Fruit fly (Drosophila melanogaster) Kc167 (cell line): ENCODE results near the gene Dip-C.

Experiments
- Myc ChIP-seq: fragments of >200 bp; optimal IDR thresholded peaks from 2 replicates; lab custom pipeline; 2017; ENCODE audit warnings: missing external identifiers
- Sin3A ChIP-seq: fragments of >200 bp; optimal IDR thresholded peaks from 2 replicates; lab custom pipeline; 2018; ENCODE audit warnings: missing external identifiers
- h ChIP-seq: fragments of >200 bp; optimal IDR thresholded peaks from 3 replicates; lab custom pipeline; 2018; ENCODE audit warnings: missing external identifiers
- insv ChIP-seq: fragments of >200 bp; optimal IDR thresholded peaks from 3 replicates; lab custom pipeline; 2018; ENCODE audit warnings: missing external identifiers
- psq ChIP-seq: fragments of >200 bp; optimal IDR thresholded peaks from 2 replicates; lab custom pipeline; 2017; ENCODE audit warnings: missing external identifiers
- ttk ChIP-seq: sonication (Bioruptor generic); optimal IDR thresholded peaks from 2 replicates; lab custom pipeline; 2017; ENCODE audit warnings: missing external identifiers

Dip-C gene

dm6 chr3R:12445468-12445867, 31.9 kb upstream of the Dip-C start:
- no peak for TF ChIP-seq ttk (lab: Kevin White, UChicago)

DNA sequence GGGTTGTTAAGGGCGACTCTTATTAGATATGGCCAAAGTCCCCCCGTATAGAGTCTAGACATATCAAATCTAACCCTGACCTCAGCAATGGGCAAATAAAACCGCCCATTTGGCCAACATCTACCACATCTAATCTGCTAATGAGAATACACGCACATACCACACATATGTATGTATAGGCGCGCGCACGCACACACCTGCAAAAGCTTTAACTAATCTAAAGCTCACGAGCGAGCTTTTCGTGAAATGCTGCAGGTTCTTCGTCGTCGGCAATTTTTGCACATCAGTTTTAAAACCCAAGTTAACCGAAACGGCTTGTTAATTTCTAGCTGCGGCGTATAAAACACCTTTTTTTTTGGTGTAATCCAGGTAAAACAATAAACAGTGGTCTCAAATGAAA, 30.2 kb upstream of the Dip-C start:
- TF ChIP-seq Sin3A (lab: Kevin White, UChicago) (no peak), h (lab: Kevin White, UChicago) (no peak), Myc (no peak), psq (lab: Kevin White, UChicago) (no peak), ttk (lab: Kevin White, UChicago) (no peak), insv (lab: Kevin White, UChicago) (no peak)

dm6 chr3R:12442601-12443533, 29.3 kb upstream of the Dip-C start:
- TF ChIP-seq ttk (lab: Kevin White, UChicago) (no peak), Sin3A (lab: Kevin White, UChicago) (no peak), insv (lab: Kevin White, UChicago) (no peak), h (lab: Kevin White, UChicago) (no peak), Myc (no peak), psq (lab: Kevin White, UChicago) (no peak)

- TF ChIP-seq Myc (no peak), h (lab: Kevin White, UChicago) (no peak), psq (lab: Kevin White, UChicago) (no peak), insv (lab: Kevin White, UChicago) (no peak), ttk (lab: Kevin White, UChicago) (no peak), Sin3A (lab: Kevin White, UChicago) (no peak)
Observed at dm6 chr3R:12441008-12441606, 27.5 kb upstream of the Dip-C start.

dm6 chr3R:12439401-12440143, 26.0 kb upstream of the Dip-C start, which contains the start of gene Desat1:
Gene Desat1, plus strand, starts transcription at chr3R:12439600.
- TF ChIP-seq ttk (lab: Kevin White, UChicago): no peak
- TF ChIP-seq Sin3A (lab: Kevin White, UChicago): no peak
- no peak for TF ChIP-seq psq (lab: Kevin White, UChicago)
- no peak for TF ChIP-seq Myc
- TF ChIP-seq h (lab: Kevin White, UChicago): no peak
- TF ChIP-seq insv (lab: Kevin White, UChicago): no peak

DNA sequence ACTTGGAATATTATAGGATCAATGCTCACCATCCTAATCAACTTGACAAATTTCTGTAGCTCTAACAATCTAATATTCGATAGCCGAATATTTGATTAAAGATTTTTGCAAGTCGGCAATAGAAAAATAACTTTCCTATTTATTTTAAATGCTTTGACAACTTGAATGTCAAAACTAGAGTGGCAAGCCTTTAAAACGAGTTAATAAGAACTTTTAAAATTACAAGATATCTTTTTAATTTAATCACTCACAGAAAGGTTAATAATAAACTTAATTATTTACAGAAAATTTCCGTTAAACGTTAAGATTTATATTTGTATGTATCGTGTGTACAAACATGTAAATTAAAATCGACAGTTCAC, 25.5 kb upstream of the Dip-C start, which contains the start of the genes CG17207 and CG46427:
TSS of gene CG17207 (minus strand) at position 101 of the 362 bp plus-strand sequence.
TSS of gene CG46427 (minus strand) at position 101 of the 362 bp plus-strand sequence.
- no peak for TF ChIP-seq Sin3A (lab: Kevin White, UChicago)
- no peak for TF ChIP-seq h (lab: Kevin White, UChicago)
- TF ChIP-seq ttk (lab: Kevin White, UChicago): no peak
- TF ChIP-seq Myc: no peak
- TF ChIP-seq psq (lab: Kevin White, UChicago): no peak
- no peak for TF ChIP-seq insv (lab: Kevin White, UChicago)

- TF ChIP-seq insv (lab: Kevin White, UChicago) (no peak), h (lab: Kevin White, UChicago) (no peak), psq (lab: Kevin White, UChicago) (no peak), Myc (no peak), ttk (lab: Kevin White, UChicago) (no peak), Sin3A (lab: Kevin White, UChicago) (no peak)
Observed at dm6 chr3R:12435948-12436347, 22.4 kb upstream of the Dip-C start, which contains the start of gene Desat2. Gene Desat2, plus strand, starts transcription at chr3R:12436248.

DNA sequence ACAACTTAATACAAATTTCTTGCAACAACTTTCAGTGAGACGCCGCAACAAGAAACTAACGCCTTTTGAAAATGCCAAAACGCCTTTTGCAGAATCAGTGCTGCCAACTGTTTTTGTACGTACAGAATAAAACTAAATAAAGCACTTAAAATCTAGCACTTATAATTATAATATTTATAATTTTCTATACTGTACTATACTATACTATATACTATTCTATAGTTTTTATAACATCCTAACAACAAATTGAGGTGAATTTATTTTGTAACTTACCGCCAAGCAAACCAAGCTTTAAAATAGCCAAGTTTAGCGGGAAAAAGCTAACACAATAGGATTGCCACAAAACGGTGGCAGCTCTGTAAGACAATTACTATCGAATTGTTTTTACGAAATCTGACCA, 20.2 kb upstream of the Dip-C start, which contains the start of the genes Aos1 and Srlp:
TSS of gene Aos1 (minus strand) at position 59 of the 400 bp plus-strand sequence.
TSS of gene Srlp (plus strand) at position 335 of the 400 bp plus-strand sequence.
- no peak for TF ChIP-seq Sin3A (lab: Kevin White, UChicago)
- TF ChIP-seq Myc: no peak
- TF ChIP-seq insv (lab: Kevin White, UChicago): no peak
- no peak for TF ChIP-seq h (lab: Kevin White, UChicago)
- TF ChIP-seq psq (lab: Kevin White, UChicago): no peak
- TF ChIP-seq ttk (lab: Kevin White, UChicago): no peak

dm6 chr3R:12431030-12431489, 17.5 kb upstream of the Dip-C start, which contains the start of gene Prosalpha2:
Gene Prosalpha2, plus strand, starts transcription at chr3R:12431321.
- TF ChIP-seq h (lab: Kevin White, UChicago): no peak
- TF ChIP-seq Sin3A (lab: Kevin White, UChicago): no peak
- no peak for TF ChIP-seq insv (lab: Kevin White, UChicago)
- TF ChIP-seq psq (lab: Kevin White, UChicago): no peak
- TF ChIP-seq ttk (lab: Kevin White, UChicago): no peak
- TF ChIP-seq Myc: no peak

DNA sequence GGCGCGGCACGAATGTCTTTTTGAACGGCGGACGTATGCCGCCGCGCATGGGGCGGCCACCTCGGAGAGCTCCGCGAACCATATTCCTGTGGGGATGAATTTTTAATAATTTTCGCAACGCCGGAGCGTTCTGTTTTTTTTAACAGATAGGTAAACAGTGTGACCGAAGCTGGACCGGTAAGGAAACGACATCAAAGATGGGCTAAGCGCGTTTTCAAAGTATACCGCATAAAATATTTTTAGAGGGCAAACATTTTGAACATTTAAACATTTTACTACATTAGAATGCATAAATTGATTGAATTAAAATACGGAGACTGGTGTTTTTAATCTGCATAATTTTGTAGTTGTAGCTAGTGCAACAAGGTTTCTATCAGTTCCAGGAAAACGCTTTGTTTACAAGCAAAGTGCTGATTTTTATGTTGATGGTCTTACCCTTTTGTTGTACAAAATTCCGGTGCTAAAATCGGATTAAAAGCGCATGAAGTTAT, 15.6 kb upstream of the Dip-C start, which contains the start of the genes CG5641 and CG5245:
TSS of gene CG5641 (minus strand) at position 163 of the 491 bp plus-strand sequence.
TSS of gene CG5245 (plus strand) at position 441 of the 491 bp plus-strand sequence.
- TF ChIP-seq psq (lab: Kevin White, UChicago) (no peak), ttk (lab: Kevin White, UChicago) (no peak), insv (lab: Kevin White, UChicago) (no peak), h (lab: Kevin White, UChicago) (no peak), Myc (no peak), Sin3A (lab: Kevin White, UChicago) (no peak)
